Worm (Caenorhabditis elegans) whole organism, young adult: ENCODE results near the gene C13F10.5.

Experiments
- B0019.2 ChIP-seq: fragments of 200-800 bp; sonication (Bioruptor generic); conservative IDR thresholded peaks from 2 replicates; pipeline ENCODE4 v1.3.6; 2022; ENCODE audit warnings: missing genetic modification reagents, missing genetic modification characterization, missing compliant biosample characterization
- B0336.3 ChIP-seq: fragments of 200-800 bp; sonication (Bioruptor generic); IDR thresholded peaks from 2 replicates; pipeline ENCODE4 v1.3.6; 2022; ENCODE audit warnings: missing genetic modification characterization, missing compliant biosample characterization
- D2030.7 ChIP-seq: fragments of 200-800 bp; sonication (Bioruptor generic); IDR thresholded peaks from 2 replicates; pipeline ENCODE4 v1.3.6; 2022; ENCODE audit warnings: missing genetic modification reagents, missing genetic modification characterization, missing compliant biosample characterization
- F10E7.11 ChIP-seq: sonication (generic microtip); optimal IDR thresholded peaks from 2 replicates; lab custom pipeline; 2017; ENCODE audit warnings: mild to moderate bottlenecking, missing genetic modification characterization, moderate library complexity, missing compliant biosample characterization
- F22D6.2 ChIP-seq: sonication (generic microtip); optimal IDR thresholded peaks from 2 replicates; lab custom pipeline; 2016; ENCODE audit warnings: mild to moderate bottlenecking, missing genetic modification characterization, missing compliant biosample characterization
- F49E8.2 ChIP-seq: sonication (generic microtip); optimal IDR thresholded peaks from 3 replicates; lab custom pipeline; 2017; ENCODE audit warnings: missing genetic modification characterization, mild to moderate bottlenecking, missing compliant biosample characterization, antibody characterized with exemption, moderate library complexity; ENCODE audit not compliant: insufficient read depth
- K12H6.12 ChIP-seq: fragments of 200-800 bp; sonication (Bioruptor generic); optimal IDR thresholded peaks from 2 replicates; lab custom pipeline; 2018; ENCODE audit warnings: mild to moderate bottlenecking, missing genetic modification characterization, missing compliant biosample characterization
- T26A5.8 ChIP-seq: sonication (generic microtip); optimal IDR thresholded peaks from 2 replicates; lab custom pipeline; 2016; ENCODE audit warnings: missing genetic modification characterization, missing compliant biosample characterization
- Y53G8AR.9 ChIP-seq: fragments of 200-800 bp; sonication (Bioruptor generic); conservative IDR thresholded peaks from 2 replicates; pipeline ENCODE4 v1.3.6; 2022; ENCODE audit warnings: missing genetic modification reagents, missing genetic modification characterization, missing compliant biosample characterization
- Y67H2A.10 ChIP-seq: fragments of 200-800 bp; sonication (Bioruptor generic); conservative IDR thresholded peaks from 2 replicates; pipeline ENCODE4 v1.3.6; 2022; ENCODE audit warnings: missing genetic modification reagents, missing genetic modification characterization, missing compliant biosample characterization
- Y95B8A.8 ChIP-seq: fragments of 200-800 bp; sonication (Bioruptor generic); IDR thresholded peaks from 2 replicates; pipeline ENCODE4 v1.3.6; 2022; ENCODE audit warnings: missing genetic modification reagents, missing genetic modification characterization, missing compliant biosample characterization
- ama-1 ChIP-seq, 3 experiments: fragments of 150-350 bp in 1 of 3; sonication (generic microtip) in 2 of 3; optimal IDR thresholded peaks; 2 replicates each; lab custom pipeline; 2014 to 2018; ENCODE audit warnings: missing biosample characterization in 2 of 3, missing genetic modification characterization in 2 of 3, missing genetic modification reagents in 2 of 3
- atf-7 ChIP-seq: sonication (generic microtip); optimal IDR thresholded peaks from 2 replicates; lab custom pipeline; 2017; ENCODE audit warnings: mild to moderate bottlenecking, missing genetic modification characterization, missing compliant biosample characterization
- attf-3 ChIP-seq: fragments of 200-800 bp; sonication (Bioruptor generic); conservative IDR thresholded peaks from 2 replicates; pipeline ENCODE4 v1.3.6; 2022; ENCODE audit warnings: missing genetic modification reagents, missing genetic modification characterization, missing compliant biosample characterization
- bed-1 ChIP-seq: fragments of 200-800 bp; sonication (Bioruptor generic); IDR thresholded peaks from 2 replicates; pipeline ENCODE4 v1.3.6; 2022; ENCODE audit warnings: missing genetic modification reagents, missing genetic modification characterization, missing compliant biosample characterization
- bed-2 ChIP-seq: fragments of 200-800 bp; sonication (Bioruptor generic); IDR thresholded peaks from 2 replicates; pipeline ENCODE4 v1.3.6; 2022; ENCODE audit warnings: missing genetic modification reagents, missing genetic modification characterization, missing compliant biosample characterization
- cebp-1 ChIP-seq, 2 experiments: fragments of 200-800 bp in 1 of 2; sonication (Bioruptor generic) in 1 of 2; sonication (generic microtip) in 1 of 2; IDR thresholded peaks in 1 of 2; optimal IDR thresholded peaks in 1 of 2; 2 replicates each; pipeline versions ENCODE4 v1.3.6 to Lab custom; 2017 to 2022; ENCODE audit warnings: missing compliant biosample characterization in 2 of 2, missing genetic modification characterization in 2 of 2, mild to moderate bottlenecking in 1 of 2, missing genetic modification reagents in 1 of 2, moderate library complexity in 1 of 2
- cebp-2 ChIP-seq: fragments of 200-800 bp; sonication (Bioruptor generic); IDR thresholded peaks from 2 replicates; pipeline ENCODE4 v1.3.6; 2022; ENCODE audit warnings: missing genetic modification characterization, missing compliant biosample characterization
- ceh-100 ChIP-seq: fragments of 200-800 bp; sonication (Bioruptor generic); IDR thresholded peaks from 2 replicates; pipeline ENCODE4 v1.3.6; 2022; ENCODE audit warnings: missing genetic modification reagents, missing genetic modification characterization, missing compliant biosample characterization
- ceh-40 ChIP-seq: fragments of 200-800 bp; sonication (Bioruptor generic); IDR thresholded peaks from 2 replicates; pipeline ENCODE4 v1.3.6; 2022; ENCODE audit warnings: missing genetic modification characterization, missing compliant biosample characterization
- ceh-58 ChIP-seq: fragments of 200-800 bp; sonication (Bioruptor generic); IDR thresholded peaks from 2 replicates; pipeline ENCODE4 v1.3.6; 2022; ENCODE audit warnings: missing genetic modification characterization, missing compliant biosample characterization
- egrh-3 ChIP-seq: fragments of 200-800 bp; sonication (Bioruptor generic); IDR thresholded peaks from 2 replicates; pipeline ENCODE4 v1.3.6; 2022; ENCODE audit warnings: missing genetic modification reagents, missing genetic modification characterization, missing compliant biosample characterization
- ekl-4 ChIP-seq: fragments of 200-800 bp; sonication (Bioruptor generic); IDR thresholded peaks from 2 replicates; pipeline ENCODE4 v1.3.6; 2022; ENCODE audit warnings: missing genetic modification reagents, missing genetic modification characterization, missing compliant biosample characterization
- hrde-1 ChIP-seq: sonication (generic microtip); optimal IDR thresholded peaks from 2 replicates; lab custom pipeline; 2016; ENCODE audit warnings: missing genetic modification characterization, mild to moderate bottlenecking, missing compliant biosample characterization, moderate library complexity, missing genotype, missing genetic modification reagents, borderline replicate concordance
- let-526 ChIP-seq: fragments of 200-800 bp; sonication (Bioruptor generic); IDR thresholded peaks from 2 replicates; pipeline ENCODE4 v1.3.6; 2022; ENCODE audit warnings: missing genetic modification reagents, missing genetic modification characterization, missing compliant biosample characterization
- let-607 ChIP-seq, 2 experiments: fragments of 200-800 bp in 1 of 2; sonication (Bioruptor generic) in 1 of 2; sonication (generic microtip) in 1 of 2; optimal IDR thresholded peaks; 2 replicates each; lab custom pipeline; 2016 to 2018; ENCODE audit warnings: mild to moderate bottlenecking in 2 of 2, missing compliant biosample characterization in 2 of 2, missing genetic modification characterization in 2 of 2, moderate library complexity in 2 of 2, missing genotype in 1 of 2
- lin-26 ChIP-seq: fragments of 200-800 bp; sonication (Bioruptor generic); IDR thresholded peaks from 2 replicates; pipeline ENCODE4 v1.3.6; 2022; ENCODE audit warnings: missing genetic modification reagents, missing genetic modification characterization, missing compliant biosample characterization
- lin-54 ChIP-seq: fragments of 200-800 bp; sonication (Bioruptor generic); optimal IDR thresholded peaks from 2 replicates; lab custom pipeline; 2018; ENCODE audit warnings: mild to moderate bottlenecking, missing genetic modification characterization, missing compliant biosample characterization
- lsl-1 ChIP-seq: fragments of 200-800 bp; sonication (Bioruptor generic); optimal IDR thresholded peaks from 2 replicates; lab custom pipeline; 2018; ENCODE audit warnings: mild to moderate bottlenecking, missing genetic modification characterization, moderate library complexity, missing compliant biosample characterization
- madf-3 ChIP-seq: fragments of 200-800 bp; sonication (Bioruptor generic); IDR thresholded peaks from 2 replicates; pipeline ENCODE4 v1.3.6; 2022; ENCODE audit warnings: missing genetic modification reagents, missing genetic modification characterization, missing compliant biosample characterization
- madf-6 ChIP-seq: fragments of 200-800 bp; sonication (Bioruptor generic); IDR thresholded peaks from 2 replicates; pipeline ENCODE4 v1.3.6; 2022; ENCODE audit warnings: missing genetic modification reagents, missing genetic modification characterization, missing compliant biosample characterization
- pha-4 ChIP-seq: fragments of 150-350 bp; sonication (generic microtip); optimal IDR thresholded peaks from 2 replicates; lab custom pipeline; 2014; ENCODE audit warnings: missing biosample characterization, missing genetic modification reagents, missing genetic modification characterization
- rcor-1 ChIP-seq: fragments of 200-800 bp; sonication (Bioruptor generic); IDR thresholded peaks from 2 replicates; pipeline ENCODE4 v1.3.6; 2022; ENCODE audit warnings: missing genetic modification reagents, missing genetic modification characterization, missing compliant biosample characterization
- rpc-1 ChIP-seq, 2 experiments: fragments of 150-350 bp in 1 of 2; sonication (generic microtip) in 1 of 2; optimal IDR thresholded peaks; 2 replicates each; lab custom pipeline; 2014 to 2018; ENCODE audit warnings: missing biosample characterization in 1 of 2, missing genetic modification characterization in 1 of 2, missing genetic modification reagents in 1 of 2, missing genotype in 1 of 2
- sdz-38 ChIP-seq: sonication (generic microtip); optimal IDR thresholded peaks from 2 replicates; lab custom pipeline; 2016; ENCODE audit warnings: missing genotype, missing genetic modification characterization, missing compliant biosample characterization
- sea-2 ChIP-seq: fragments of 200-800 bp; sonication (Bioruptor generic); IDR thresholded peaks from 2 replicates; pipeline ENCODE4 v1.3.6; 2022; ENCODE audit warnings: missing genetic modification characterization, missing compliant biosample characterization
- snpc-1.1 ChIP-seq: sonication (generic microtip); optimal IDR thresholded peaks from 2 replicates; lab custom pipeline; 2017; ENCODE audit warnings: missing genetic modification characterization, mild to moderate bottlenecking, missing compliant biosample characterization, antibody characterized with exemption, moderate library complexity, missing genotype, missing genetic modification reagents; ENCODE audit not compliant: insufficient read depth
- tbp1 ChIP-seq: fragments of 200-800 bp; sonication (Bioruptor generic); optimal IDR thresholded peaks from 2 replicates; lab custom pipeline; 2018; ENCODE audit warnings: mild to moderate bottlenecking, missing genetic modification characterization, missing compliant biosample characterization
- tbx-9 ChIP-seq: sonication (generic microtip); optimal IDR thresholded peaks from 2 replicates; lab custom pipeline; 2016; ENCODE audit warnings: borderline replicate concordance, missing genetic modification characterization, inconsistent platforms, missing compliant biosample characterization
- ztf-26 ChIP-seq: sonication (generic microtip); optimal IDR thresholded peaks from 2 replicates; lab custom pipeline; 2017; ENCODE audit warnings: missing genetic modification characterization, missing compliant biosample characterization
- ztf-28 ChIP-seq: fragments of 200-800 bp; sonication (Bioruptor generic); IDR thresholded peaks from 2 replicates; pipeline ENCODE4 v1.3.6; 2022; ENCODE audit warnings: missing genetic modification reagents, missing genetic modification characterization, missing compliant biosample characterization
- ztf-3 ChIP-seq: fragments of 200-800 bp; sonication (Bioruptor generic); optimal IDR thresholded peaks from 2 replicates; lab custom pipeline; 2018; ENCODE audit warnings: mild to moderate bottlenecking, missing genetic modification characterization, missing compliant biosample characterization

The C13F10.5 gene

ce11 chrV:7198403-7198802 is 20.5 kb downstream of the C13F10.5 start (continued):
- TF ChIP-seq lin-54 (GFP tag; lab: Kevin White, UChicago) (peak; percentile 35), egrh-3 (GFP tag; lab: Robert Waterston, UW) (no peak), hrde-1 (tag; lab: Kevin White, UChicago) (peak; percentile 82), cebp-1 (GFP tag; IDR thresholded peaks at IDR 0.05; lab: Robert Waterston, UW) (peak; percentile 32; the same call in 1 of the 2 replicates), cebp-1 (tag; optimal IDR thresholded peaks at IDR 0.05; lab: Kevin White, UChicago) (peak; percentile 65)

ce11 chrV:7197036-7197435 is 21.9 kb downstream of the C13F10.5 start:
- no peak for TF ChIP-seq K12H6.12 (tag; lab: Kevin White, UChicago)
- no peak for TF ChIP-seq pha-4 (tag; lab: Kevin White, UChicago)
- 0 out of 2 replicates have a peak, but pooled peaks have one; percentile 52 for TF ChIP-seq ceh-58 (GFP tag; lab: Robert Waterston, UW)
- TF ChIP-seq madf-6 (GFP tag; lab: Robert Waterston, UW) = peak; percentile 55
- TF ChIP-seq Y67H2A.10 (GFP tag; lab: Robert Waterston, UW) = no peak
- TF ChIP-seq atf-7 = no peak
- 0 out of 2 replicates have a peak, but pooled peaks have one; percentile 3 for TF ChIP-seq ceh-40 (GFP tag; lab: Robert Waterston, UW)
- TF ChIP-seq F22D6.2 (tag; lab: Kevin White, UChicago) = no peak
- TF ChIP-seq ztf-28 (GFP tag; lab: Robert Waterston, UW) = no peak
- peak; percentile 16 for TF ChIP-seq F49E8.2 (tag; lab: Kevin White, UChicago)
- TF ChIP-seq B0019.2 (GFP tag; lab: Robert Waterston, UW) = no peak
- TF ChIP-seq let-526 (GFP tag; lab: Robert Waterston, UW) = no peak
- TF ChIP-seq egrh-3 (GFP tag; lab: Robert Waterston, UW) = no peak
- TF ChIP-seq cebp-2 (GFP tag; lab: Robert Waterston, UW) = no peak
- TF ChIP-seq lin-26 (GFP tag; lab: Robert Waterston, UW) = peak; percentile 49; the same call in 1 of the 2 replicates
- no peak for TF ChIP-seq T26A5.8 (tag; lab: Kevin White, UChicago)
- TF ChIP-seq sea-2 = no peak
- peak; percentile 3 for TF ChIP-seq tbp1 (GFP tag; lab: Kevin White, UChicago)
- TF ChIP-seq rpc-1 (optimal IDR thresholded peaks at IDR 0.05; lab: Kevin White, UChicago) = no peak
- no peak for TF ChIP-seq rpc-1 (tag; optimal IDR thresholded peaks at IDR 0.05; lab: Kevin White, UChicago)
- TF ChIP-seq sdz-38 (tag; lab: Kevin White, UChicago) = no peak
- TF ChIP-seq ama-1 (optimal IDR thresholded peaks at IDR 0.05; lab: Kevin White, UChicago) = no peak
- no peak for TF ChIP-seq ama-1 (GFP tag; optimal IDR thresholded peaks at IDR 0.05; lab: Kevin White, UChicago)
- TF ChIP-seq lsl-1 (GFP tag; lab: Kevin White, UChicago) = no peak
- TF ChIP-seq ztf-3 (GFP tag; lab: Kevin White, UChicago) = no peak
- no peak for TF ChIP-seq F10E7.11
- 0 out of 2 replicates have a peak, but pooled peaks have one; percentile 58 for TF ChIP-seq Y53G8AR.9 (GFP tag; lab: Robert Waterston, UW)
- TF ChIP-seq ekl-4 = peak; percentile 57; the same call in 1 of the 2 replicates
- no peak for TF ChIP-seq B0336.3 (GFP tag; lab: Robert Waterston, UW)
- no peak for TF ChIP-seq ztf-26 (tag; lab: Kevin White, UChicago)
- TF ChIP-seq snpc-1.1 = no peak
- no peak for TF ChIP-seq Y95B8A.8 (GFP tag; lab: Robert Waterston, UW)
- no peak for TF ChIP-seq bed-2 (GFP tag; lab: Robert Waterston, UW)
- TF ChIP-seq bed-1 (GFP tag; lab: Robert Waterston, UW) = no peak
- no peak; the same call in 1 of the 2 replicates for TF ChIP-seq D2030.7 (GFP tag; lab: Robert Waterston, UW)
- no peak for TF ChIP-seq attf-3 (GFP tag; lab: Robert Waterston, UW)
- peak; percentile 91 for TF ChIP-seq madf-3 (GFP tag; lab: Robert Waterston, UW)
- TF ChIP-seq ceh-100 = no peak
- 0 out of 2 replicates have a peak, but pooled peaks have one; percentile 39 for TF ChIP-seq rcor-1
- no peak for TF ChIP-seq tbx-9
- TF ChIP-seq let-607 (tag; optimal IDR thresholded peaks at IDR 0.05; lab: Kevin White, UChicago) = no peak
